Fruit fly (Drosophila melanogaster): ENCODE results near the gene Ca-beta.

dm6 chr2L:11188395-11189115 is 14.8 kb downstream of the Ca-beta start:
- no peak for TF ChIP-seq kay (GFP tag; ENCODE audit: borderline replicate concordance)
- TF ChIP-seq CG33017 (tag; optimal IDR thresholded peaks at IDR 0.05): no peak
- no peak for TF ChIP-seq cic (GFP tag; optimal IDR thresholded peaks at IDR 0.05)
- no peak for TF ChIP-seq Clk (GFP tag; optimal IDR thresholded peaks at IDR 0.05)
- TF ChIP-seq CG14711 (tag; optimal IDR thresholded peaks at IDR 0.05): no peak

Measured in whole organism, adult.